Worm (Caenorhabditis elegans) whole organism, young adult: ENCODE results near the gene syf-2.
A peak's percentile ranks its signal among the peaks of the same experiment; 100 is the strongest.

Experiments used
- B0035.1 ChIP-seq: sonication (generic microtip); optimal IDR thresholded peaks from 2 replicates; lab custom pipeline; 2016; ENCODE audit warnings: missing genetic modification characterization, mild to moderate bottlenecking, missing compliant biosample characterization, missing genotype, missing genetic modification reagents
- B0261.1 ChIP-seq: sonication (generic microtip); optimal IDR thresholded peaks from 2 replicates; lab custom pipeline; 2016; ENCODE audit warnings: mild to moderate bottlenecking, missing genetic modification characterization, moderate library complexity, missing compliant biosample characterization
- B0336.3 ChIP-seq: fragments of 200-800 bp; sonication (Bioruptor generic); IDR thresholded peaks from 2 replicates; pipeline ENCODE4 v1.3.6; 2022; ENCODE audit warnings: missing genetic modification characterization, missing compliant biosample characterization
- D2030.7 ChIP-seq: fragments of 200-800 bp; sonication (Bioruptor generic); IDR thresholded peaks from 2 replicates; pipeline ENCODE4 v1.3.6; 2022; ENCODE audit warnings: missing genetic modification reagents, missing genetic modification characterization, missing compliant biosample characterization
- F33H1.4 ChIP-seq: fragments of 200-800 bp; sonication (Bioruptor generic); IDR thresholded peaks from 2 replicates; pipeline ENCODE4 v1.3.6; 2022; ENCODE audit warnings: missing genetic modification reagents, missing genetic modification characterization, missing compliant biosample characterization
- F52B5.7 ChIP-seq: sonication (generic microtip); optimal IDR thresholded peaks from 2 replicates; lab custom pipeline; 2016; ENCODE audit warnings: mild to moderate bottlenecking, missing genetic modification characterization, missing compliant biosample characterization
- T26A5.8 ChIP-seq: sonication (generic microtip); optimal IDR thresholded peaks from 2 replicates; lab custom pipeline; 2016; ENCODE audit warnings: missing genetic modification characterization, missing compliant biosample characterization
- Y53F4B.3 ChIP-seq: fragments of 200-800 bp; sonication (Bioruptor generic); IDR thresholded peaks from 2 replicates; pipeline ENCODE4 v1.3.6; 2022; ENCODE audit warnings: missing genetic modification reagents, missing genetic modification characterization, missing compliant biosample characterization
- Y56A3A.18 ChIP-seq: fragments of 200-800 bp; sonication (Bioruptor generic); IDR thresholded peaks from 2 replicates; pipeline ENCODE4 v1.3.6; 2022; ENCODE audit warnings: missing genetic modification reagents, missing genetic modification characterization, missing compliant biosample characterization
- Y67H2A.10 ChIP-seq: fragments of 200-800 bp; sonication (Bioruptor generic); conservative IDR thresholded peaks from 2 replicates; pipeline ENCODE4 v1.3.6; 2022; ENCODE audit warnings: missing genetic modification reagents, missing genetic modification characterization, missing compliant biosample characterization
- Y79H2A.3 ChIP-seq: fragments of 200-800 bp; sonication (Bioruptor generic); conservative IDR thresholded peaks from 2 replicates; pipeline ENCODE4 v1.3.6; 2022; ENCODE audit warnings: missing genetic modification reagents, missing genetic modification characterization, missing compliant biosample characterization
- ZK185.1 ChIP-seq: sonication (generic microtip); optimal IDR thresholded peaks from 2 replicates; lab custom pipeline; 2016; ENCODE audit warnings: mild to moderate bottlenecking, missing genetic modification characterization, missing compliant biosample characterization; ENCODE audit not compliant: poor library complexity, severe bottlenecking
- ama-1 ChIP-seq, 3 experiments: fragments of 150-350 bp in 1 of 3; sonication (generic microtip) in 2 of 3; optimal IDR thresholded peaks; 2 replicates each; lab custom pipeline; 2014 to 2018; ENCODE audit warnings: missing biosample characterization in 2 of 3, missing genetic modification characterization in 2 of 3, missing genetic modification reagents in 2 of 3
- aptf-3 ChIP-seq: fragments of 200-800 bp; sonication (Bioruptor generic); IDR thresholded peaks from 2 replicates; pipeline ENCODE4 v1.3.6; 2022; ENCODE audit warnings: missing genetic modification characterization, missing compliant biosample characterization
- attf-3 ChIP-seq: fragments of 200-800 bp; sonication (Bioruptor generic); conservative IDR thresholded peaks from 2 replicates; pipeline ENCODE4 v1.3.6; 2022; ENCODE audit warnings: missing genetic modification reagents, missing genetic modification characterization, missing compliant biosample characterization
- attf-6 ChIP-seq: fragments of 200-800 bp; sonication (Bioruptor generic); IDR thresholded peaks from 2 replicates; pipeline ENCODE4 v1.3.6; 2022; ENCODE audit warnings: missing genetic modification reagents, missing genetic modification characterization, missing compliant biosample characterization
- ceh-91 ChIP-seq: fragments of 200-800 bp; sonication (Bioruptor generic); IDR thresholded peaks from 2 replicates; pipeline ENCODE4 v1.3.6; 2022; ENCODE audit warnings: missing genetic modification reagents, missing genetic modification characterization, missing compliant biosample characterization
- die-1 ChIP-seq: sonication (generic microtip); optimal IDR thresholded peaks from 2 replicates; lab custom pipeline; 2016; ENCODE audit warnings: missing genotype, mild to moderate bottlenecking, missing genetic modification characterization, missing compliant biosample characterization
- dox-1 ChIP-seq: fragments of 200-800 bp; sonication (Bioruptor generic); IDR thresholded peaks from 2 replicates; pipeline ENCODE4 v1.3.6; 2022; ENCODE audit warnings: missing genetic modification reagents, missing genetic modification characterization, missing compliant biosample characterization
- dpff-1 ChIP-seq: sonication (generic microtip); optimal IDR thresholded peaks from 2 replicates; lab custom pipeline; 2017; ENCODE audit warnings: mild to moderate bottlenecking, missing genetic modification characterization, missing compliant biosample characterization
- egl-44 ChIP-seq: fragments of 200-800 bp; sonication (Bioruptor generic); IDR thresholded peaks from 2 replicates; pipeline ENCODE4 v1.3.6; 2022; ENCODE audit warnings: missing genetic modification reagents, missing genetic modification characterization, missing compliant biosample characterization
- egrh-3 ChIP-seq: fragments of 200-800 bp; sonication (Bioruptor generic); IDR thresholded peaks from 2 replicates; pipeline ENCODE4 v1.3.6; 2022; ENCODE audit warnings: missing genetic modification reagents, missing genetic modification characterization, missing compliant biosample characterization
- hmg-1.2 ChIP-seq: fragments of 200-800 bp; sonication (Bioruptor generic); IDR thresholded peaks from 2 replicates; pipeline ENCODE4 v1.3.6; 2022; ENCODE audit warnings: missing genetic modification reagents, missing genetic modification characterization, missing compliant biosample characterization
- let-607 ChIP-seq, 2 experiments: fragments of 200-800 bp in 1 of 2; sonication (Bioruptor generic) in 1 of 2; sonication (generic microtip) in 1 of 2; optimal IDR thresholded peaks; 2 replicates each; lab custom pipeline; 2016 to 2018; ENCODE audit warnings: mild to moderate bottlenecking in 2 of 2, missing compliant biosample characterization in 2 of 2, missing genetic modification characterization in 2 of 2, moderate library complexity in 2 of 2, missing genotype in 1 of 2
- lin-35 ChIP-seq, 3 experiments: fragments of 150-350 bp in 2 of 3; sonication (generic microtip) in 1 of 3; optimal IDR thresholded peaks; 2 replicates each; lab custom pipeline; 2014 to 2018; ENCODE audit warnings: missing biosample characterization in 3 of 3, missing genetic modification characterization in 3 of 3, missing genetic modification reagents in 3 of 3
- lin-40 ChIP-seq: sonication (generic microtip); optimal IDR thresholded peaks from 2 replicates; lab custom pipeline; 2016; ENCODE audit warnings: missing genetic modification characterization, mild to moderate bottlenecking, missing compliant biosample characterization, missing genotype, missing genetic modification reagents
- lin-54 ChIP-seq: fragments of 200-800 bp; sonication (Bioruptor generic); optimal IDR thresholded peaks from 2 replicates; lab custom pipeline; 2018; ENCODE audit warnings: mild to moderate bottlenecking, missing genetic modification characterization, missing compliant biosample characterization
- madf-10 ChIP-seq: sonication (generic microtip); optimal IDR thresholded peaks from 2 replicates; lab custom pipeline; 2016; ENCODE audit warnings: mild to moderate bottlenecking, missing genetic modification characterization, missing compliant biosample characterization
- madf-3 ChIP-seq: fragments of 200-800 bp; sonication (Bioruptor generic); IDR thresholded peaks from 2 replicates; pipeline ENCODE4 v1.3.6; 2022; ENCODE audit warnings: missing genetic modification reagents, missing genetic modification characterization, missing compliant biosample characterization
- mcd-1 ChIP-seq: fragments of 200-800 bp; sonication (Bioruptor generic); IDR thresholded peaks from 2 replicates; pipeline ENCODE4 v1.3.6; 2022; ENCODE audit warnings: missing genetic modification reagents, missing genetic modification characterization, missing compliant biosample characterization
- mes-4 ChIP-seq: sonication (generic microtip); optimal IDR thresholded peaks from 2 replicates; lab custom pipeline; 2016; ENCODE audit warnings: missing genotype, missing genetic modification characterization, missing compliant biosample characterization
- mxl-1 ChIP-seq: sonication (generic microtip); optimal IDR thresholded peaks from 2 replicates; lab custom pipeline; 2016; ENCODE audit warnings: missing genetic modification characterization, missing compliant biosample characterization
- nhr-120 ChIP-seq: fragments of 200-800 bp; sonication (Bioruptor generic); IDR thresholded peaks from 2 replicates; pipeline ENCODE4 v1.3.6; 2022; ENCODE audit warnings: missing genetic modification characterization, missing compliant biosample characterization
- nhr-179 ChIP-seq: sonication (generic microtip); optimal IDR thresholded peaks from 2 replicates; lab custom pipeline; 2016; ENCODE audit warnings: mild to moderate bottlenecking, missing genetic modification characterization, missing compliant biosample characterization
- nhr-80 ChIP-seq: sonication (generic microtip); optimal IDR thresholded peaks from 2 replicates; lab custom pipeline; 2016; ENCODE audit warnings: missing genetic modification characterization, missing compliant biosample characterization
- nhr-90 ChIP-seq: sonication (generic microtip); optimal IDR thresholded peaks from 2 replicates; lab custom pipeline; 2016; ENCODE audit warnings: missing genotype, mild to moderate bottlenecking, missing genetic modification characterization, missing compliant biosample characterization
- pha-4 ChIP-seq: fragments of 150-350 bp; sonication (generic microtip); optimal IDR thresholded peaks from 2 replicates; lab custom pipeline; 2014; ENCODE audit warnings: missing biosample characterization, missing genetic modification reagents, missing genetic modification characterization
- sdz-38 ChIP-seq: sonication (generic microtip); optimal IDR thresholded peaks from 2 replicates; lab custom pipeline; 2016; ENCODE audit warnings: missing genotype, missing genetic modification characterization, missing compliant biosample characterization
- sea-2 ChIP-seq: fragments of 200-800 bp; sonication (Bioruptor generic); IDR thresholded peaks from 2 replicates; pipeline ENCODE4 v1.3.6; 2022; ENCODE audit warnings: missing genetic modification characterization, missing compliant biosample characterization
- somi-1 ChIP-seq: fragments of 200-800 bp; sonication (Bioruptor generic); optimal IDR thresholded peaks from 2 replicates; lab custom pipeline; 2018; ENCODE audit warnings: mild to moderate bottlenecking, missing genetic modification characterization, missing compliant biosample characterization
- tbx-9 ChIP-seq: sonication (generic microtip); optimal IDR thresholded peaks from 2 replicates; lab custom pipeline; 2016; ENCODE audit warnings: borderline replicate concordance, missing genetic modification characterization, inconsistent platforms, missing compliant biosample characterization
- unc-62 ChIP-seq: fragments of 150-350 bp; optimal IDR thresholded peaks from 2 replicates; lab custom pipeline; 2014; ENCODE audit warnings: missing biosample characterization, missing genetic modification reagents, missing genetic modification characterization
- ztf-18 ChIP-seq: sonication (generic microtip); optimal IDR thresholded peaks from 2 replicates; lab custom pipeline; 2016; ENCODE audit warnings: missing genotype, mild to moderate bottlenecking, missing genetic modification characterization, missing compliant biosample characterization
- ztf-22 ChIP-seq: fragments of 200-800 bp; sonication (Bioruptor generic); optimal IDR thresholded peaks from 2 replicates; lab custom pipeline; 2018; ENCODE audit warnings: mild to moderate bottlenecking, missing genetic modification characterization, moderate library complexity, missing compliant biosample characterization
- ztf-25 ChIP-seq: fragments of 200-800 bp; sonication (Bioruptor generic); IDR thresholded peaks from 2 replicates; pipeline ENCODE4 v1.3.6; 2022; ENCODE audit warnings: missing genetic modification reagents, missing genetic modification characterization, missing compliant biosample characterization
- ztf-6 ChIP-seq: fragments of 200-800 bp; sonication (Bioruptor generic); IDR thresholded peaks from 2 replicates; pipeline ENCODE4 v1.3.6; 2022; ENCODE audit warnings: missing genetic modification reagents, missing genetic modification characterization, missing compliant biosample characterization

Gene syf-2

DNA sequence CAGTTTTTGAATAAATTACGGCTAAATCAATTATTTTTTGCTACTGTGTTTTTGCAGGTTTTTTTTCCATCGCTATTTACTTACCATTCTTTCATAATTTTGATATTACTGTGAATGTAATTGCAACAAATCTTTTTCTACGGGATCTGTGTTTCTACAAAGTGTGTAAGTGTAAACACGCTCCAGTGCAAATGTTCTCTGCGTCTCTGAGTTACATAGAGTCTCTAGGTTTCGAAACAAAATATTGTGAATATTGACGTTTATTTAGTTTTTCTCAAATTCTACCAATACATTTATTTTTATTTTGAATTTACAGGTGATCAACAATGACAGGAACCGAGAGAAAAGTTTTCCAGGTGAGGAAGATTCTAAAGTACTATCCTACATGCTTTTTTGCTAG is 22.1 kb upstream of the syf-2 start, which contains the start of gene yju-2 (continued):
- TF ChIP-seq let-607 (tag; optimal IDR thresholded peaks at IDR 0.05; lab: Kevin White, UChicago) (no peak), ama-1 (optimal IDR thresholded peaks at IDR 0.05; lab: Kevin White, UChicago) (peak; percentile 16), ama-1 (GFP tag; optimal IDR thresholded peaks at IDR 0.05; lab: Kevin White, UChicago) (peak in 1 of 2 experiments; percentile 38), madf-3 (0 out of 2 replicates have a peak, but pooled peaks have one; percentile 47), sdz-38 (tag; lab: Kevin White, UChicago) (no peak), mcd-1 (peak; percentile 68), ztf-18 (tag; lab: Kevin White, UChicago) (peak; percentile 2), hmg-1.2 (peak; percentile 81), somi-1 (no peak), Y79H2A.3 (GFP tag; lab: Robert Waterston, UW) (no peak), nhr-90 (tag; lab: Kevin White, UChicago) (no peak), nhr-120 (GFP tag; lab: Robert Waterston, UW) (no peak)

ce11 chrIII:7181822-7182221 is 19.9 kb upstream of the syf-2 start, which contains the start of gene epg-4:
epg-4 (plus strand) TSS chrIII:7182167.
- TF ChIP-seq lin-40 (tag; lab: Kevin White, UChicago) = no peak
- peak; percentile 72 for TF ChIP-seq dox-1 (GFP tag; lab: Robert Waterston, UW)
- peak; percentile 42 for TF ChIP-seq lin-54 (GFP tag; lab: Kevin White, UChicago)
- TF ChIP-seq unc-62 (GFP tag; lab: Kevin White, UChicago) = no peak
- no peak for TF ChIP-seq mes-4 (tag; lab: Kevin White, UChicago)
- no peak for TF ChIP-seq Y53F4B.3
- TF ChIP-seq T26A5.8 (tag; lab: Kevin White, UChicago) = no peak
- TF ChIP-seq B0035.1 (tag; lab: Kevin White, UChicago) = no peak
- TF ChIP-seq pha-4 (tag; lab: Kevin White, UChicago) = no peak
- TF ChIP-seq attf-3 (GFP tag; lab: Robert Waterston, UW) = no peak
- no peak for TF ChIP-seq dpff-1 (tag; lab: Kevin White, UChicago)
- TF ChIP-seq tbx-9 (tag; lab: Kevin White, UChicago) = no peak
- TF ChIP-seq egrh-3 (GFP tag; lab: Robert Waterston, UW) = no peak
- TF ChIP-seq Y56A3A.18 (GFP tag; lab: Robert Waterston, UW) = no peak
- TF ChIP-seq lin-35 (GFP tag; optimal IDR thresholded peaks at IDR 0.05; lab: Kevin White, UChicago) = peak in 1 of 3 experiments; percentile 28
- no peak for TF ChIP-seq Y79H2A.3 (GFP tag; lab: Robert Waterston, UW)
- peak; percentile 27; the same call in 1 of the 2 replicates for TF ChIP-seq D2030.7
- peak; percentile 70 for TF ChIP-seq B0336.3
- TF ChIP-seq mxl-1 (tag; lab: Kevin White, UChicago) = no peak
- TF ChIP-seq F33H1.4 (GFP tag; lab: Robert Waterston, UW) = peak; percentile 54; the same call in 1 of the 2 replicates
- TF ChIP-seq nhr-120 (GFP tag; lab: Robert Waterston, UW) = no peak
- 0 out of 2 replicates have a peak, but pooled peaks have one; percentile 76 for TF ChIP-seq aptf-3 (GFP tag; lab: Robert Waterston, UW)
- no peak for TF ChIP-seq sdz-38 (tag; lab: Kevin White, UChicago)
- peak; percentile 25 for TF ChIP-seq ztf-18 (tag; lab: Kevin White, UChicago)
- no peak for TF ChIP-seq ztf-25 (GFP tag; lab: Robert Waterston, UW)
- TF ChIP-seq ZK185.1 (tag; lab: Kevin White, UChicago) = peak; percentile 24
- TF ChIP-seq F52B5.7 = peak; percentile 25
- TF ChIP-seq ceh-91 = no peak
- no peak for TF ChIP-seq B0261.1
- no peak for TF ChIP-seq egl-44 (GFP tag; lab: Robert Waterston, UW)
- TF ChIP-seq sea-2 = no peak
- peak; percentile 50 for TF ChIP-seq hmg-1.2
- TF ChIP-seq ztf-6 (GFP tag; lab: Robert Waterston, UW) = no peak
- TF ChIP-seq nhr-179 (tag; lab: Kevin White, UChicago) = no peak
- peak; percentile 53 for TF ChIP-seq nhr-80 (tag; lab: Kevin White, UChicago)
- TF ChIP-seq madf-10 (tag; lab: Kevin White, UChicago) = no peak
- TF ChIP-seq ztf-22 (GFP tag; lab: Kevin White, UChicago) = no peak
- peak; percentile 49 for TF ChIP-seq die-1 (tag; lab: Kevin White, UChicago)
- TF ChIP-seq attf-6 (GFP tag; lab: Robert Waterston, UW) = 0 out of 2 replicates have a peak, but pooled peaks have one; percentile 31
- TF ChIP-seq Y67H2A.10 = no peak; the same call in 1 of the 2 replicates
- TF ChIP-seq madf-3 = peak; percentile 81
